Fruit fly (Drosophila melanogaster): Measurements from ENCODE around the gene CG14692.

CG14692 gene

DNA sequence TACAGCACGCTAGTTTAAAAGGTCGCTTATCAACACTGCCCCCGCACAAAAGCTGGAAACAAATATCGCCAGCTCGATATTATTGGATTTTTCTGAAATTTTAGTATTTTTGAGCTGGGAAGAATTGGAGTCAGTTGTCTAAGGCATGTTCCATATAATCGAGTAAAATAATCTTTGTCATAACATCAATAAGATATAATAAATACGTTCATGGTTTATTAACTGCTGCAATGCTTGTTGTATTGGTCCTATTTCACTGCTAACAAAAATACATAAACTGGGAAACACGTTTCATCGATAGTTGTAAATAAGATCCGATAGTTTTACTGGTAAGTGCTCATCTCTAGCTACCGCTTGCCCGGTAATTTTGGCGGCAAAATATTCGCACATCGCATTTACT, 15.6 kb downstream of the CG14692 start, which contains the start of the genes Art1 and Mcm5 (continued):
- TF ChIP-seq CG18764 (GFP tag; optimal IDR thresholded peaks at IDR 0.05) (peak; percentile 27), CkIIα-i1 (GFP tag; IDR thresholded peaks at IDR 0.05) (no peak), Usf (GFP tag; optimal IDR thresholded peaks at IDR 0.05) (no peak), CG2678 (tag; optimal IDR thresholded peaks at IDR 0.05) (no peak), CG9727 (GFP tag; optimal IDR thresholded peaks at IDR 0.05) (peak; percentile 59), NFAT (GFP tag; IDR thresholded peaks at IDR 0.05) (peak; percentile 25; the same call in 1 of the 2 replicates), CG9932 (GFP tag; IDR thresholded peaks at IDR 0.05) (peak; percentile 75), Lpt (GFP tag; optimal IDR thresholded peaks at IDR 0.05) (no peak), nerfin-1 (tag; optimal IDR thresholded peaks at IDR 0.05) (no peak), fd3F (GFP tag; optimal IDR thresholded peaks at IDR 0.05) (no peak), unc-4 (GFP tag; IDR thresholded peaks at IDR 0.05; ENCODE audit: partially characterized antibody) (peak; percentile 92), CG18476 (GFP tag; optimal IDR thresholded peaks at IDR 0.05) (no peak), CG14050 (GFP tag; IDR thresholded peaks at IDR 0.05) (no peak), CG15479 (GFP tag; optimal IDR thresholded peaks at IDR 0.05) (no peak), Neu2 (GFP tag; optimal IDR thresholded peaks at IDR 0.05; ENCODE audit: borderline replicate concordance) (no peak), sna (GFP tag; IDR thresholded peaks at IDR 0.05; ENCODE audit: partially characterized antibody) (peak; percentile 97), peb (GFP tag; IDR thresholded peaks at IDR 0.05) (no peak), ci (GFP tag; IDR thresholded peaks at IDR 0.05) (no peak), Fer2 (tag; optimal IDR thresholded peaks at IDR 0.05) (no peak), Blimp-1 (GFP tag; optimal IDR thresholded peaks at IDR 0.05) (no peak), CG33557 (GFP tag; optimal IDR thresholded peaks at IDR 0.05) (peak; percentile 41), Ravus (GFP tag; IDR thresholded peaks at IDR 0.05) (no peak), MTF-1 (GFP tag; optimal IDR thresholded peaks at IDR 0.05; ENCODE audit: borderline replicate concordance) (no peak), Poxn (GFP tag; IDR thresholded peaks at IDR 0.05) (no peak), Doc3 (GFP tag; IDR thresholded peaks at IDR 0.05; ENCODE audit: partially characterized antibody) (peak; percentile 96), CG3163 (GFP tag; optimal IDR thresholded peaks at IDR 0.05) (peak; percentile 51), lbe (GFP tag; optimal IDR thresholded peaks at IDR 0.05) (no peak), E2f1 (GFP tag; IDR thresholded peaks at IDR 0.05) (peak; percentile 74), E2f2 (GFP tag; IDR thresholded peaks at IDR 0.05) (peak; percentile 77), CG1792 (GFP tag; optimal IDR thresholded peaks at IDR 0.05) (peak; percentile 19), CG2712 (tag; optimal IDR thresholded peaks at IDR 0.05) (peak; percentile 40), nom (GFP tag; optimal IDR thresholded peaks at IDR 0.05) (no peak), slou (GFP tag; optimal IDR thresholded peaks at IDR 0.05) (no peak), Lim3 (GFP tag; IDR thresholded peaks at IDR 0.05) (no peak), CG6791 (GFP tag; IDR thresholded peaks at IDR 0.05; ENCODE audit: partially characterized antibody) (peak; percentile 85; the same call in 2 of the 3 replicates), CG12659 (GFP tag; optimal IDR thresholded peaks at IDR 0.05) (peak; percentile 78), mirr (GFP tag; optimal IDR thresholded peaks at IDR 0.05) (no peak), CG30020 (tag; optimal IDR thresholded peaks at IDR 0.05) (peak; percentile 61), HLH54F (GFP tag; optimal IDR thresholded peaks at IDR 0.05) (peak; percentile 60), stwl (tag; optimal IDR thresholded peaks at IDR 0.05) (peak; percentile 86), phol (tag; optimal IDR thresholded peaks at IDR 0.05) (peak; percentile 67), pb (GFP tag; optimal IDR thresholded peaks at IDR 0.05) (no peak), HLHmδ (GFP tag; optimal IDR thresholded peaks at IDR 0.05) (no peak), corto (GFP tag; optimal IDR thresholded peaks at IDR 0.05) (no peak), Fer3 (tag; optimal IDR thresholded peaks at IDR 0.05) (no peak), Deaf1 (tag; optimal IDR thresholded peaks at IDR 0.05) (no peak), MESR4 (GFP tag; optimal IDR thresholded peaks at IDR 0.05) (peak; percentile 11), sr (GFP tag; IDR thresholded peaks at IDR 0.05) (no peak), Scr (GFP tag; IDR thresholded peaks at IDR 0.05; ENCODE audit: partially characterized antibody) (peak; percentile 97), chn (GFP tag; optimal IDR thresholded peaks at IDR 0.05) (peak; percentile 53)
